Fruit fly (Drosophila melanogaster) whole organism, embryonic: ENCODE results near the gene Vsx2.

Experiments used
- CG1603 ChIP-seq: fragments of 200-800 bp; sonication (Bioruptor generic); optimal IDR thresholded peaks from 2 replicates; lab custom pipeline; 2019; ENCODE audit warnings: missing biosample characterization, mild to moderate bottlenecking, missing genetic modification characterization, moderate library complexity
- CG2116 ChIP-seq: fragments of 200-800 bp; sonication (Bioruptor generic); optimal IDR thresholded peaks from 3 replicates; lab custom pipeline; 2018; ENCODE audit warnings: missing biosample characterization, mild to moderate bottlenecking, missing genetic modification characterization
- PHDP ChIP-seq: fragments of 200-800 bp; sonication (Bioruptor generic); optimal IDR thresholded peaks from 3 replicates; lab custom pipeline; 2018; ENCODE audit warnings: missing biosample characterization, mild to moderate bottlenecking, missing genetic modification characterization, moderate library complexity
- gce ChIP-seq: fragments of 200-800 bp; sonication (Bioruptor generic); IDR thresholded peaks from 3 replicates; pipeline ENCODE4 v1.3.6; 2022; ENCODE audit warnings: missing biosample characterization, missing genetic modification characterization
- phol ChIP-seq: fragments of 200-800 bp; sonication (Bioruptor generic); optimal IDR thresholded peaks from 3 replicates; lab custom pipeline; 2018; ENCODE audit warnings: missing biosample characterization, mild to moderate bottlenecking, missing genetic modification characterization, moderate library complexity

DNA sequence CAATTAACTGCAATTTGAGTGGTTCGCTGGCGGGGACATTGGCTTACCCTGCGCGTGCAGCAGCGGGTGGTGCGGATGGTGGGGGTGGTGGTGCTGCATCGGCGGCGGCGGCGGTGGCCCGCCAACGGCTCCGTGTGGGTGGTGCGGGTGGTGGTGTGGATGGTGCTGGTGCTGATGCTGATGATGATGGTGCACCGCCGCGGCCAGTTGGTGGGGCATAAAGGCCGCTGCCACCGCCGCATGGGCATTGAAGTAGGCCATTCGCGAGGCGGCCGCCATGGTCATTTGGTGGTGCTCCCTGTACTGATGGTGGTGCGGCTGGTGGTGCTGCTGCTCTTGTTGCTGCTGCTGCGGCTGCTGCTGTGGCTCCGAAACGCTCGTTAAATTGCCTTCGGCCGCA, 620 bp downstream of the Vsx2 start:
- TF ChIP-seq CG2116 = no peak
- TF ChIP-seq phol = no peak
- TF ChIP-seq PHDP (tag; lab: Kevin White, UChicago) = no peak
- TF ChIP-seq gce (GFP tag; lab: Robert Waterston, UW) = no peak
- no peak for TF ChIP-seq CG1603 (tag; lab: Kevin White, UChicago)
